Fruit fly (Drosophila melanogaster): Measurements from ENCODE around the gene t-Grip91.

t-Grip91 gene

dm6 chr2L:15764029-15764428 is 19.9 kb upstream of the t-Grip91 start, which contains the start of gene CG3793 (continued):
- TF ChIP-seq D (optimal IDR thresholded peaks at IDR 0.05): no peak
- no peak for TF ChIP-seq D (GFP tag; optimal IDR thresholded peaks at IDR 0.05)
- TF ChIP-seq Dp (GFP tag; optimal IDR thresholded peaks at IDR 0.05): peak; percentile 87
- no peak for TF ChIP-seq CG32767 (GFP tag; IDR thresholded peaks at IDR 0.05)
- no peak for TF ChIP-seq gfzf (GFP tag; optimal IDR thresholded peaks at IDR 0.05)
- TF ChIP-seq CG12659 (GFP tag; optimal IDR thresholded peaks at IDR 0.05): no peak
- TF ChIP-seq CG31441 (GFP tag; IDR thresholded peaks at IDR 0.05): no peak
- no peak for TF ChIP-seq abd-A (tag; optimal IDR thresholded peaks at IDR 0.05)
- TF ChIP-seq CG4854 (GFP tag; optimal IDR thresholded peaks at IDR 0.05): no peak
- TF ChIP-seq CG11398 (GFP tag; optimal IDR thresholded peaks at IDR 0.05): no peak
- TF ChIP-seq p53 (GFP tag; optimal IDR thresholded peaks at IDR 0.05): no peak
- TF ChIP-seq bbx (GFP tag; IDR thresholded peaks at IDR 0.05; ENCODE audit: partially characterized antibody): peak; percentile 79
- no peak for TF ChIP-seq CG10959 (GFP tag; IDR thresholded peaks at IDR 0.05)
- TF ChIP-seq NC2β (GFP tag; optimal IDR thresholded peaks at IDR 0.05): no peak
- TF ChIP-seq mam (GFP tag; optimal IDR thresholded peaks at IDR 0.05): no peak
- TF ChIP-seq twi (tag; optimal IDR thresholded peaks at IDR 0.05): no peak
- TF ChIP-seq CG8478 (optimal IDR thresholded peaks at IDR 0.05): no peak
- TF ChIP-seq CG1024 (GFP tag; IDR thresholded peaks at IDR 0.05): no peak
- TF ChIP-seq odd (GFP tag; optimal IDR thresholded peaks at IDR 0.05): no peak
- no peak for TF ChIP-seq CG6813 (GFP tag; optimal IDR thresholded peaks at IDR 0.05)
- peak; percentile 55 for TF ChIP-seq CG34224 (GFP tag; IDR thresholded peaks at IDR 0.05; ENCODE audit: partially characterized antibody)
- no peak for TF ChIP-seq fu2 (GFP tag; optimal IDR thresholded peaks at IDR 0.05)
- TF ChIP-seq Lim3 (GFP tag; IDR thresholded peaks at IDR 0.05): no peak
- no peak for TF ChIP-seq cwo (GFP tag; optimal IDR thresholded peaks at IDR 0.05)
- TF ChIP-seq tup (GFP tag; optimal IDR thresholded peaks at IDR 0.05): no peak
- no peak for TF ChIP-seq chn (GFP tag; optimal IDR thresholded peaks at IDR 0.05)
- TF ChIP-seq pnt (GFP tag; optimal IDR thresholded peaks at IDR 0.05): no peak
- no peak for TF ChIP-seq dmrt11E (tag; optimal IDR thresholded peaks at IDR 0.05)
- TF ChIP-seq gcm (GFP tag; optimal IDR thresholded peaks at IDR 0.05): no peak
- peak; percentile 13 for TF ChIP-seq CG15601 (tag; optimal IDR thresholded peaks at IDR 0.05)
- no peak for TF ChIP-seq danr (GFP tag; IDR thresholded peaks at IDR 0.05)
- TF ChIP-seq CG17328 (GFP tag; IDR thresholded peaks at IDR 0.05): no peak
- peak; percentile 27; the same call in 1 of the 3 replicates for TF ChIP-seq CG11560 (tag; IDR thresholded peaks at IDR 0.05)
- TF ChIP-seq Sin3A (optimal IDR thresholded peaks at IDR 0.05): no peak
- TF ChIP-seq CG33557 (GFP tag; optimal IDR thresholded peaks at IDR 0.05): no peak
- TF ChIP-seq z (GFP tag; IDR thresholded peaks at IDR 0.05): no peak
- no peak for TF ChIP-seq pan (optimal IDR thresholded peaks at IDR 0.05)
- no peak for TF ChIP-seq pan (GFP tag; optimal IDR thresholded peaks at IDR 0.05 in 1 of 2, IDR thresholded peaks at IDR 0.05 in 1 of 2)
- TF ChIP-seq CG12155 (GFP tag; optimal IDR thresholded peaks at IDR 0.05): no peak
- TF ChIP-seq CG33213 (GFP tag; optimal IDR thresholded peaks at IDR 0.05): no peak
- peak; percentile 81 for TF ChIP-seq CG6791 (GFP tag; IDR thresholded peaks at IDR 0.05; ENCODE audit: partially characterized antibody)
- no peak for TF ChIP-seq Ets97D (GFP tag; optimal IDR thresholded peaks at IDR 0.05)
- no peak for TF ChIP-seq ro (GFP tag; IDR thresholded peaks at IDR 0.05)
- TF ChIP-seq Neu2 (GFP tag; optimal IDR thresholded peaks at IDR 0.05; ENCODE audit: borderline replicate concordance): no peak
- TF ChIP-seq CoRest (tag; optimal IDR thresholded peaks at IDR 0.05): no peak
- peak; percentile 64; the same call in 2 of the 3 replicates for TF ChIP-seq Opbp (GFP tag; IDR thresholded peaks at IDR 0.05; ENCODE audit: partially characterized antibody)
- no peak for TF ChIP-seq tgo (GFP tag; IDR thresholded peaks at IDR 0.05)
- no peak for TF ChIP-seq CG11695 (GFP tag; IDR thresholded peaks at IDR 0.05)
- TF ChIP-seq vnd (GFP tag; IDR thresholded peaks at IDR 0.05; ENCODE audit: partially characterized antibody): peak; percentile 30; the same call in 1 of the 3 replicates
- no peak for TF ChIP-seq CG16779 (GFP tag; IDR thresholded peaks at IDR 0.05)
- no peak for TF ChIP-seq br (optimal IDR thresholded peaks at IDR 0.05)
- TF ChIP-seq CG18599 (GFP tag; optimal IDR thresholded peaks at IDR 0.05): no peak
- no peak for TF ChIP-seq Gug (GFP tag; IDR thresholded peaks at IDR 0.05)
